Worm (Caenorhabditis elegans): Measurements from ENCODE around the gene osm-9.

ce11 chrIV:3514467-3514866 lies 42.8 kb downstream of the osm-9 start, which contains the start of gene tsg-101:
- no peak for TF ChIP-seq nhr-90 (tag; optimal IDR thresholded peaks at IDR 0.05)
- no peak for TF ChIP-seq ceh-100 (GFP tag; IDR thresholded peaks at IDR 0.05)
- TF ChIP-seq him-1 (tag; optimal IDR thresholded peaks at IDR 0.05): no peak
- no peak for TF ChIP-seq unc-62 (GFP tag; optimal IDR thresholded peaks at IDR 0.05)
- no peak for TF ChIP-seq ama-1 (optimal IDR thresholded peaks at IDR 0.05)
- TF ChIP-seq ama-1 (GFP tag; optimal IDR thresholded peaks at IDR 0.05): no peak
- no peak for TF ChIP-seq akir-1 (GFP tag; optimal IDR thresholded peaks at IDR 0.05)
- TF ChIP-seq snpc-4 (GFP tag; optimal IDR thresholded peaks at IDR 0.05): no peak
- no peak for TF ChIP-seq snpc-4 (tag; optimal IDR thresholded peaks at IDR 0.05)
- no peak for TF ChIP-seq snpc-1.1 (tag; optimal IDR thresholded peaks at IDR 0.05; ENCODE audit: insufficient read depth)
